Fruit fly (Drosophila melanogaster) Kc167 (cell line): ENCODE measurements around the gene CG11369.

Experiments
- Myc ChIP-seq: fragments of >200 bp; optimal IDR thresholded peaks from 2 replicates; lab custom pipeline; 2017; ENCODE audit warnings: missing external identifiers
- insv ChIP-seq: fragments of >200 bp; optimal IDR thresholded peaks from 3 replicates; lab custom pipeline; 2018; ENCODE audit warnings: missing external identifiers
- psq ChIP-seq: fragments of >200 bp; optimal IDR thresholded peaks from 2 replicates; lab custom pipeline; 2017; ENCODE audit warnings: missing external identifiers
- ttk ChIP-seq: sonication (Bioruptor generic); optimal IDR thresholded peaks from 2 replicates; lab custom pipeline; 2017; ENCODE audit warnings: missing external identifiers

- TF ChIP-seq Myc (lab: Kevin White, UChicago) (no peak), insv (no peak), ttk (lab: Kevin White, UChicago) (no peak), psq (lab: Kevin White, UChicago) (no peak)
Observed at dm6 chrX:7540749-7541454, 33.2 kb upstream of the CG11369 start.
